Fruit fly (Drosophila melanogaster) whole organism, embryonic: ENCODE results near the gene CG12241.

ENCODE experiments used
- Aef1 ChIP-seq: fragments of 200-800 bp; sonication (Bioruptor generic); IDR thresholded peaks from 3 replicates; pipeline ENCODE4 v1.3.6; 2022; ENCODE audit warnings: missing biosample characterization, missing genetic modification characterization
- Atf6 ChIP-seq: fragments of 200-800 bp; sonication (Bioruptor generic); IDR thresholded peaks from 2 replicates; pipeline ENCODE4 v1.3.6; 2022; ENCODE audit warnings: missing biosample characterization, missing genetic modification characterization
- CG10366 ChIP-seq: fragments of 200-800 bp; sonication (Bioruptor generic); IDR thresholded peaks from 2 replicates; pipeline ENCODE4 v1.3.6; 2022; ENCODE audit warnings: missing biosample characterization, missing genetic modification characterization
- CG14441 ChIP-seq: fragments of 200-800 bp; sonication (Bioruptor generic); IDR thresholded peaks from 2 replicates; pipeline ENCODE4 v1.3.6; 2022; ENCODE audit warnings: missing biosample characterization, missing genetic modification characterization
- CG14710 ChIP-seq: fragments of 200-800 bp; sonication (Bioruptor generic); optimal IDR thresholded peaks from 3 replicates; lab custom pipeline; 2019; ENCODE audit warnings: missing biosample characterization, mild to moderate bottlenecking, missing genetic modification characterization, moderate library complexity
- CG15269 ChIP-seq: fragments of 200-800 bp; sonication (Bioruptor generic); optimal IDR thresholded peaks from 2 replicates; lab custom pipeline; 2018; ENCODE audit warnings: missing biosample characterization, mild to moderate bottlenecking, missing genetic modification characterization, moderate library complexity
- CG15479 ChIP-seq: fragments of 200-800 bp; sonication (Bioruptor generic); optimal IDR thresholded peaks from 3 replicates; lab custom pipeline; 2019; ENCODE audit warnings: missing biosample characterization, mild to moderate bottlenecking, missing genetic modification characterization, moderate library complexity
- CG16779 ChIP-seq: fragments of 200-800 bp; sonication (Bioruptor generic); IDR thresholded peaks from 2 replicates; pipeline ENCODE4 v1.3.6; 2022; ENCODE audit warnings: missing biosample characterization, missing genetic modification characterization
- CG17568 ChIP-seq: fragments of 200-800 bp; sonication (Bioruptor generic); optimal IDR thresholded peaks from 2 replicates; lab custom pipeline; 2018; ENCODE audit warnings: missing biosample characterization, mild to moderate bottlenecking, missing genetic modification characterization, moderate library complexity
- CG17612 ChIP-seq: fragments of 200-800 bp; sonication (Bioruptor generic); IDR thresholded peaks from 2 replicates; pipeline ENCODE4 v1.3.6; 2022; ENCODE audit warnings: missing biosample characterization, missing genetic modification characterization
- CG18011 ChIP-seq: fragments of 200-800 bp; sonication (Bioruptor generic); optimal IDR thresholded peaks from 2 replicates; lab custom pipeline; 2017; ENCODE audit warnings: missing biosample characterization, missing genetic modification characterization, mild to moderate bottlenecking, moderate library complexity, missing genotype
- CG31388 ChIP-seq: fragments of 200-800 bp; sonication (Bioruptor generic); optimal IDR thresholded peaks from 2 replicates; lab custom pipeline; 2016; ENCODE audit warnings: missing biosample characterization, missing genetic modification characterization
- CG32532 ChIP-seq: fragments of 200-800 bp; sonication (Bioruptor generic); IDR thresholded peaks from 2 replicates; pipeline ENCODE4 v1.3.6; 2022; ENCODE audit warnings: missing biosample characterization, missing genetic modification characterization
- CG33213 ChIP-seq: fragments of 200-800 bp; sonication (Bioruptor generic); optimal IDR thresholded peaks from 3 replicates; lab custom pipeline; 2016; ENCODE audit warnings: missing biosample characterization, missing genetic modification characterization
- CG34224 ChIP-seq: fragments of 200-800 bp; sonication (Bioruptor generic); IDR thresholded peaks from 3 replicates; pipeline ENCODE4 v1.3.6; 2022; ENCODE audit warnings: missing biosample characterization, missing genetic modification characterization; ENCODE audit not compliant: partially characterized antibody
- CG4328 ChIP-seq: fragments of 200-800 bp; sonication (Bioruptor generic); optimal IDR thresholded peaks from 3 replicates; lab custom pipeline; 2017; ENCODE audit warnings: missing biosample characterization, missing genetic modification reagents, missing genetic modification characterization
- CG4820 ChIP-seq: fragments of 200-800 bp; sonication (Bioruptor generic); optimal IDR thresholded peaks from 3 replicates; lab custom pipeline; 2016; ENCODE audit warnings: missing biosample characterization, missing genetic modification characterization
- CG5180 ChIP-seq: fragments of 200-800 bp; sonication (Bioruptor generic); optimal IDR thresholded peaks from 3 replicates; lab custom pipeline; 2017; ENCODE audit warnings: missing biosample characterization, missing genetic modification characterization, mild to moderate bottlenecking, moderate library complexity, missing genetic modification reagents
- CG7963 ChIP-seq: fragments of 200-800 bp; sonication (Bioruptor generic); IDR thresholded peaks from 3 replicates; pipeline ENCODE4 v1.3.6; 2022; ENCODE audit warnings: missing biosample characterization, missing genetic modification characterization; ENCODE audit not compliant: partially characterized antibody
- CG8359 ChIP-seq: fragments of 200-800 bp; sonication (Bioruptor generic); optimal IDR thresholded peaks from 2 replicates; lab custom pipeline; 2017; ENCODE audit warnings: missing biosample characterization, mild to moderate bottlenecking, missing genetic modification characterization, borderline replicate concordance
- CG8478 ChIP-seq: fragments of >200 bp; optimal IDR thresholded peaks from 2 replicates; lab custom pipeline; 2018
- CG9437 ChIP-seq: fragments of 200-800 bp; sonication (Bioruptor generic); optimal IDR thresholded peaks from 2 replicates; lab custom pipeline; 2018; ENCODE audit warnings: missing biosample characterization, mild to moderate bottlenecking, missing genetic modification characterization
- CoRest ChIP-seq: fragments of 200-800 bp; sonication (Bioruptor generic); optimal IDR thresholded peaks from 3 replicates; lab custom pipeline; 2018; ENCODE audit warnings: missing biosample characterization, mild to moderate bottlenecking, missing genetic modification characterization, moderate library complexity
- D19B ChIP-seq: fragments of 200-800 bp; sonication (Bioruptor generic); optimal IDR thresholded peaks from 2 replicates; lab custom pipeline; 2017; ENCODE audit warnings: missing biosample characterization, mild to moderate bottlenecking, missing genetic modification characterization
- Deaf1 ChIP-seq: fragments of 200-800 bp; optimal IDR thresholded peaks from 3 replicates; lab custom pipeline; 2019; ENCODE audit warnings: missing biosample characterization, mild to moderate bottlenecking, missing genetic modification characterization, moderate library complexity
- Dfd ChIP-seq, 2 experiments: fragments of >200 bp; optimal IDR thresholded peaks; 2 replicates each; lab custom pipeline; 2017; ENCODE audit warnings: missing biosample characterization in 2 of 2, missing genetic modification characterization in 2 of 2
- E2f2 ChIP-seq: fragments of 200-800 bp; sonication (Bioruptor generic); IDR thresholded peaks from 2 replicates; pipeline ENCODE4 v1.3.6; 2022; ENCODE audit warnings: missing biosample characterization, missing genetic modification characterization
- Jarid2 ChIP-seq: fragments of 200-800 bp; sonication (Bioruptor generic); optimal IDR thresholded peaks from 3 replicates; lab custom pipeline; 2017; ENCODE audit warnings: mild to moderate bottlenecking, missing biosample characterization, missing genetic modification reagents, missing genetic modification characterization
- NC2β ChIP-seq: fragments of 200-800 bp; sonication (Bioruptor generic); optimal IDR thresholded peaks from 2 replicates; lab custom pipeline; 2016; ENCODE audit warnings: missing biosample characterization, missing genetic modification characterization
- Poxn ChIP-seq: fragments of 200-800 bp; sonication (Bioruptor generic); IDR thresholded peaks from 2 replicates; pipeline ENCODE4 v1.3.6; 2022; ENCODE audit warnings: missing biosample characterization, missing genetic modification characterization
- Ravus ChIP-seq: fragments of 200-800 bp; sonication (Bioruptor generic); IDR thresholded peaks from 2 replicates; pipeline ENCODE4 v1.3.6; 2022; ENCODE audit warnings: missing biosample characterization, missing genetic modification characterization
- Rfx ChIP-seq: fragments of 200-800 bp; sonication (Bioruptor generic); IDR thresholded peaks from 2 replicates; pipeline ENCODE4 v1.3.6; 2022; ENCODE audit warnings: missing biosample characterization, missing genetic modification characterization
- Rx ChIP-seq: fragments of 200-800 bp; sonication (Bioruptor generic); IDR thresholded peaks from 2 replicates; pipeline ENCODE4 v1.3.6; 2022; ENCODE audit warnings: missing biosample characterization, missing genetic modification characterization
- Scr ChIP-seq: fragments of 200-800 bp; sonication (Bioruptor generic); IDR thresholded peaks from 2 replicates; pipeline ENCODE4 v1.3.6; 2022; ENCODE audit warnings: missing biosample characterization, missing genetic modification characterization; ENCODE audit not compliant: partially characterized antibody
- Sry-β ChIP-seq: fragments of 200-800 bp; sonication (Bioruptor generic); optimal IDR thresholded peaks from 2 replicates; lab custom pipeline; 2018; ENCODE audit warnings: missing biosample characterization, mild to moderate bottlenecking, missing genetic modification characterization, moderate library complexity
- al ChIP-seq: fragments of 200-800 bp; sonication (Bioruptor generic); IDR thresholded peaks from 2 replicates; pipeline ENCODE4 v1.3.6; 2022; ENCODE audit warnings: missing biosample characterization, missing genetic modification characterization
- bigmax ChIP-seq: fragments of 200-800 bp; sonication (Bioruptor generic); optimal IDR thresholded peaks from 2 replicates; lab custom pipeline; 2018; ENCODE audit warnings: missing biosample characterization, mild to moderate bottlenecking, missing genetic modification characterization
- chn ChIP-seq: fragments of 200-800 bp; sonication (Bioruptor generic); optimal IDR thresholded peaks from 2 replicates; lab custom pipeline; 2016; ENCODE audit warnings: missing biosample characterization, missing genetic modification characterization
- dati ChIP-seq: fragments of 200-800 bp; sonication (Bioruptor generic); IDR thresholded peaks from 2 replicates; pipeline ENCODE4 v1.3.6; 2022; ENCODE audit warnings: missing biosample characterization, missing genetic modification characterization
- dm ChIP-seq: fragments of 200-800 bp; sonication (Bioruptor generic); optimal IDR thresholded peaks from 3 replicates; lab custom pipeline; 2016; ENCODE audit warnings: missing biosample characterization, missing genetic modification characterization
- fd96Cb ChIP-seq: fragments of 200-800 bp; sonication (Bioruptor generic); optimal IDR thresholded peaks from 2 replicates; lab custom pipeline; 2018; ENCODE audit warnings: missing biosample characterization, mild to moderate bottlenecking, missing genetic modification characterization, moderate library complexity
- ind ChIP-seq: fragments of 200-800 bp; sonication (Bioruptor generic); optimal IDR thresholded peaks from 3 replicates; lab custom pipeline; 2016; ENCODE audit warnings: missing biosample characterization, missing genetic modification characterization
- pum ChIP-seq: fragments of 200-800 bp; sonication (Bioruptor generic); optimal IDR thresholded peaks from 2 replicates; lab custom pipeline; 2016; ENCODE audit warnings: missing biosample characterization, missing genetic modification characterization
- ro ChIP-seq: fragments of 200-800 bp; sonication (Bioruptor generic); IDR thresholded peaks from 2 replicates; pipeline ENCODE4 v1.3.6; 2022; ENCODE audit warnings: missing biosample characterization, missing genetic modification characterization
- scrt ChIP-seq: fragments of 200-800 bp; sonication (Bioruptor generic); optimal IDR thresholded peaks from 2 replicates; lab custom pipeline; 2018; ENCODE audit warnings: missing biosample characterization, mild to moderate bottlenecking, missing genetic modification characterization, moderate library complexity
- so ChIP-seq: fragments of 200-800 bp; sonication (Bioruptor generic); IDR thresholded peaks from 3 replicates; pipeline ENCODE4 v1.3.6; 2022; ENCODE audit warnings: missing biosample characterization, missing genetic modification characterization
- yki ChIP-seq: fragments of >200 bp; optimal IDR thresholded peaks from 3 replicates; lab custom pipeline; 2018
- zen2 ChIP-seq: fragments of 200-800 bp; sonication (Bioruptor generic); IDR thresholded peaks from 3 replicates; pipeline ENCODE4 v1.3.6; 2022; ENCODE audit warnings: missing biosample characterization, missing genetic modification characterization; ENCODE audit not compliant: partially characterized antibody
- zf30C ChIP-seq: fragments of 200-800 bp; sonication (Bioruptor generic); optimal IDR thresholded peaks from 3 replicates; lab custom pipeline; 2018; ENCODE audit warnings: missing biosample characterization, mild to moderate bottlenecking, missing genetic modification characterization

CG12241 gene

DNA sequence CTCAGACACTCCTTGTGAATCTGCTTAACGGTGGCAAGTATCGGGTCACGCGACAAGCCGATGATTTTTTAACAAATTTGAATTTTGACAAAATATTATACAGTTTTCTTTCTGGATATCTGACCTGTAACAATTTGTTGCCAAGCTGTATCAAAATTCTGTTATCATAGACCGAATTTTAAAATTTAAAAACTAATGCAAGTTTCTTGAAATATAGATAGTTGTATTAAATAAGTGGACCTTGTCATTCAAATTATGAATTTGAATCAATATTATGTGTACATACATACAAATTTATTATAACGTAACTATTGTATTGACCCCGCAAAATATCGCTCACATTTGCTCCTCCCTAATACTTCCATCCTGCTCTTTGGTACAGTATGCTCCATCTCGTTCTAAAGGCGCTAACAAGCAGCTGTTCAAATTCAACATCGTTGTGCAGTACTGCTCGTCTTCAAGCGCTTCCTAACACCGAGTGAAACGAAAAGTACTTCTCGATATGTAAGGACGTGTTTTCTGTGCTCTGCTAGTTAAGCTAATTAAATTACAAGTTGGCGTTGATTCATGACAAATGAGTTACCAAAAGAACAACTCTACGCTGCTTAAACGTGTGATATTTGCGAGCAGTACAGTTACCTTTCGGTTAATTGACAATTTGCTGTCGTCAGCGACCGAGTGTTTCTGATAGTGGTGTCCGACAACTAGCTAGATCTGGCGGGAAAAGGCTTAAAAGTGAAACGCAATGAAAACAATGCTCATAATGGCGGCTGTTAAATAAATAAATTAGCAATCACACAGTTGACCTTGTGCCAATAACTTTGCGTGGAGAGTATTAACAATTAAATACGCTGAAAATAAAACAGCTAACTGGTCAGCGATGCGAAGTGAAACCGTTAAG lies 22.7 kb upstream of the CG12241 start, which contains the start of the genes Kpc1 and CG42542 (continued):
- TF ChIP-seq Sry-β (GFP tag; lab: Kevin White, UChicago) (peak; percentile 95), CG5180 (peak; percentile 2), CG32532 (GFP tag; lab: Robert Waterston, UW) (peak; percentile 74), zf30C (GFP tag; lab: Kevin White, UChicago) (no peak), CG14710 (tag; lab: Kevin White, UChicago) (peak; percentile 80), CG33213 (peak; percentile 54), CG17612 (GFP tag; lab: Robert Waterston, UW) (no peak), Ravus (GFP tag; lab: Robert Waterston, UW) (no peak), CG8478 (peak; percentile 85), CG18011 (GFP tag; lab: Kevin White, UChicago) (peak; percentile 41), ro (no peak), chn (GFP tag; lab: Kevin White, UChicago) (peak; percentile 77), ind (GFP tag; lab: Kevin White, UChicago) (peak; percentile 76), E2f2 (GFP tag; lab: Robert Waterston, UW) (peak; percentile 89), CG31388 (peak; percentile 37), CG17568 (GFP tag; lab: Kevin White, UChicago) (no peak), al (GFP tag; lab: Robert Waterston, UW) (peak; percentile 27; the same call in 1 of the 2 replicates), Scr (GFP tag; lab: Robert Waterston, UW) (peak; percentile 95), CG15269 (tag; lab: Kevin White, UChicago) (peak; percentile 55), CG15479 (no peak), CG14441 (GFP tag; lab: Robert Waterston, UW) (peak; percentile 54; the same call in 1 of the 2 replicates), CG9437 (GFP tag; lab: Kevin White, UChicago) (peak; percentile 91), Rfx (GFP tag; lab: Robert Waterston, UW) (peak; percentile 86), scrt (GFP tag; lab: Kevin White, UChicago) (peak; percentile 35), zen2 (peak; percentile 90), Poxn (GFP tag; lab: Robert Waterston, UW) (no peak; the same call in 1 of the 2 replicates), dati (GFP tag; lab: Robert Waterston, UW) (no peak), NC2β (GFP tag; lab: Kevin White, UChicago) (peak; percentile 41), CoRest (peak; percentile 81), CG4820 (GFP tag; lab: Kevin White, UChicago) (peak; percentile 60), CG4328 (GFP tag; lab: Kevin White, UChicago) (peak; percentile 50), CG8359 (no peak), Rx (GFP tag; lab: Robert Waterston, UW) (peak; percentile 47; the same call in 1 of the 2 replicates), yki (lab: Kevin White, UChicago) (no peak), CG34224 (GFP tag; lab: Robert Waterston, UW) (peak; percentile 92; the same call in 2 of the 3 replicates), CG7963 (peak; percentile 28; the same call in 2 of the 3 replicates), Deaf1 (no peak), so (GFP tag; lab: Robert Waterston, UW) (peak; percentile 56; the same call in 1 of the 3 replicates), Dfd (GFP tag; optimal IDR thresholded peaks at IDR 0.05; lab: Kevin White, UChicago) (no peak), Atf6 (peak; percentile 17; the same call in 1 of the 2 replicates), bigmax (GFP tag; lab: Kevin White, UChicago) (no peak), CG16779 (peak; percentile 41; the same call in 1 of the 2 replicates), D19B (GFP tag; lab: Kevin White, UChicago) (no peak), fd96Cb (tag; lab: Kevin White, UChicago) (peak; percentile 30), dm (peak; percentile 42), Aef1 (GFP tag; lab: Robert Waterston, UW) (no peak), CG10366 (peak; percentile 61), Jarid2 (GFP tag; lab: Kevin White, UChicago) (no peak), pum (GFP tag; lab: Kevin White, UChicago) (peak; percentile 50)
